Worm (Caenorhabditis elegans) whole organism, L3 larva: Measurements from ENCODE around the gene T01D1.7.

Experiments
- ama-1 ChIP-seq: fragments of 150-350 bp; optimal IDR thresholded peaks from 2 replicates; lab custom pipeline; 2018
- ceh-16 ChIP-seq: sonication (generic microtip); optimal IDR thresholded peaks from 2 replicates; lab custom pipeline; 2017; ENCODE audit warnings: missing biosample characterization, missing genetic modification characterization
- ceh-28 ChIP-seq: fragments of 150-350 bp; optimal IDR thresholded peaks from 2 replicates; lab custom pipeline; 2014; ENCODE audit warnings: missing biosample characterization, missing genetic modification reagents, missing genetic modification characterization
- ceh-82 ChIP-seq: fragments of 150-350 bp; optimal IDR thresholded peaks from 2 replicates; lab custom pipeline; 2014; ENCODE audit warnings: missing biosample characterization, missing genetic modification characterization
- daf-12 ChIP-seq: fragments of 150-350 bp; optimal IDR thresholded peaks from 2 replicates; lab custom pipeline; 2014; ENCODE audit warnings: missing biosample characterization, missing genetic modification reagents, missing genetic modification characterization
- elt-3 ChIP-seq, 3 experiments: fragments of 150-350 bp in 1 of 3; sonication (generic microtip) in 2 of 3; optimal IDR thresholded peaks; 2 replicates in 2 of 3; 4 replicates in 1 of 3; lab custom pipeline; 2014 to 2017; ENCODE audit warnings: missing biosample characterization in 3 of 3, missing genetic modification characterization in 3 of 3
- lin-39 ChIP-seq: fragments of 150-350 bp; optimal IDR thresholded peaks from 2 replicates; lab custom pipeline; 2018; ENCODE audit warnings: missing biosample characterization, missing genetic modification reagents, missing genetic modification characterization
- nhr-11 ChIP-seq: fragments of 150-350 bp; optimal IDR thresholded peaks from 2 replicates; lab custom pipeline; 2014; ENCODE audit warnings: missing biosample characterization, missing genetic modification characterization
- nhr-23 ChIP-seq: fragments of 150-350 bp; optimal IDR thresholded peaks from 2 replicates; lab custom pipeline; 2014; ENCODE audit warnings: missing biosample characterization, missing genetic modification reagents, missing genetic modification characterization
- pha-4 ChIP-seq: fragments of 150-350 bp; optimal IDR thresholded peaks from 2 replicates; lab custom pipeline; 2014; ENCODE audit warnings: missing biosample characterization, missing genetic modification reagents, missing genetic modification characterization
- unc-39 ChIP-seq: sonication (generic microtip); optimal IDR thresholded peaks from 4 replicates; lab custom pipeline; 2017; ENCODE audit warnings: missing biosample characterization, missing genetic modification characterization
- unc-62 ChIP-seq: fragments of 150-350 bp; sonication (generic microtip); optimal IDR thresholded peaks from 4 replicates; lab custom pipeline; 2014; ENCODE audit warnings: missing biosample characterization, missing genetic modification reagents, missing genetic modification characterization
- ztf-11 ChIP-seq: fragments of 150-350 bp; optimal IDR thresholded peaks from 2 replicates; lab custom pipeline; 2014; ENCODE audit warnings: missing biosample characterization, missing genetic modification characterization
- ztf-4 ChIP-seq: fragments of 150-350 bp; optimal IDR thresholded peaks from 2 replicates; lab custom pipeline; 2014; ENCODE audit warnings: missing biosample characterization, missing genetic modification characterization

DNA sequence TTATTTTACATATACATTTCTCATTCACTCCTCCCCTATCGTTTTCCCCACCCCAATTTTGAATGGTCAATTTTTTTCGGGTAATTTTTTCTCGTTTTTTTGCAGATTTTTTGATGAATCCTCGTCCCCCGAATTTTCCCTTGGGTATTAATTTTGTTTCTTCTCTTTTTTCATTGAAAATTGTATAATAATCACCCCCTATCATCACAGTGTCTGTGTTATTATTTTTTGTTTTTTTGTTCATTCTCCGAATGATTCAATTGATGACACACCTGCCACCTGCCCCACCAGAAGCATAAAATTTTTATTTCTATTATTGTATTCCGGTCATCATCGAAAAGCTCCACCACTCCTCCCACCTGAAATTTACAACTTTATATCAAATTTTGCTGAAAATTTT is 21.3 kb downstream of the T01D1.7 start, which contains the start of gene T25D3.3:
- TF ChIP-seq elt-3 (tag; optimal IDR thresholded peaks at IDR 0.05; lab: Kevin White, UChicago) (no peak), ceh-16 (tag; lab: Kevin White, UChicago) (no peak), ama-1 (lab: Kevin White, UChicago) (no peak), nhr-11 (tag; lab: Kevin White, UChicago) (no peak), ceh-82 (tag; lab: Kevin White, UChicago) (no peak), daf-12 (no peak), ztf-4 (tag; lab: Kevin White, UChicago) (no peak), ztf-11 (tag; lab: Kevin White, UChicago) (no peak), unc-39 (tag; lab: Kevin White, UChicago) (no peak), ceh-28 (tag; lab: Kevin White, UChicago) (no peak), pha-4 (tag; lab: Kevin White, UChicago) (no peak), lin-39 (tag; lab: Kevin White, UChicago) (no peak), nhr-23 (tag; lab: Kevin White, UChicago) (no peak), unc-62 (GFP tag; lab: Kevin White, UChicago) (no peak)
